Fruit fly (Drosophila melanogaster) whole organism, wandering third instar larva: ENCODE data around the gene CG6527.

Source experiments
- CG32264 ChIP-seq: fragments of 200-800 bp; sonication (Bioruptor generic); optimal IDR thresholded peaks from 2 replicates; lab custom pipeline; 2016; ENCODE audit warnings: missing biosample characterization, missing genetic modification characterization
- Dfd ChIP-seq: fragments of >200 bp; optimal IDR thresholded peaks from 2 replicates; lab custom pipeline; 2017; ENCODE audit warnings: missing biosample characterization, missing genetic modification characterization
- Dif ChIP-seq: fragments of 200-275, 200-300 bp; sonication (Bioruptor generic); optimal IDR thresholded peaks from 2 replicates; lab custom pipeline; 2018; ENCODE audit warnings: missing biosample characterization, missing genetic modification characterization; ENCODE audit not compliant: partially characterized antibody
- GATAd ChIP-seq: sonication (Bioruptor generic); optimal IDR thresholded peaks from 2 replicates; lab custom pipeline; 2016; ENCODE audit warnings: missing biosample characterization, missing genetic modification characterization
- Hr78 ChIP-seq: fragments of >200 bp; optimal IDR thresholded peaks from 2 replicates; lab custom pipeline; 2017; ENCODE audit warnings: missing biosample characterization, missing genetic modification characterization
- Hr83 ChIP-seq: fragments of 200-300 bp; sonication (Bioruptor generic); optimal IDR thresholded peaks from 2 replicates; lab custom pipeline; 2016; ENCODE audit warnings: missing biosample characterization, mild to moderate bottlenecking, missing genetic modification characterization, moderate library complexity; ENCODE audit not compliant: poor library complexity, severe bottlenecking
- Jra ChIP-seq: sonication (Bioruptor generic); optimal IDR thresholded peaks from 2 replicates; lab custom pipeline; 2016; ENCODE audit warnings: missing biosample characterization, missing genetic modification characterization
- Mio ChIP-seq: sonication (Bioruptor generic); optimal IDR thresholded peaks from 2 replicates; lab custom pipeline; 2016; ENCODE audit warnings: missing biosample characterization, missing genetic modification characterization
- N ChIP-seq: fragments of >200 bp; optimal IDR thresholded peaks from 2 replicates; lab custom pipeline; 2018; ENCODE audit warnings: missing biosample characterization, missing external identifiers, missing genetic modification characterization
- OdsH ChIP-seq: fragments of 200-800 bp; sonication (Bioruptor generic); optimal IDR thresholded peaks from 2 replicates; lab custom pipeline; 2016; ENCODE audit warnings: missing biosample characterization, mild to moderate bottlenecking, missing genetic modification characterization
- Rel ChIP-seq, 2 experiments: fragments of 200-800 bp; sonication (Bioruptor generic) in 1 of 2; optimal IDR thresholded peaks; 2 replicates in 1 of 2; 3 replicates in 1 of 2; lab custom pipeline; 2016 to 2019; ENCODE audit warnings: mild to moderate bottlenecking in 2 of 2, missing biosample characterization in 2 of 2, missing genetic modification characterization in 2 of 2, moderate library complexity in 1 of 2
- Sp1 ChIP-seq: fragments of 200-800 bp; sonication (Bioruptor generic); optimal IDR thresholded peaks from 3 replicates; lab custom pipeline; 2019; ENCODE audit warnings: missing biosample characterization, mild to moderate bottlenecking, missing genetic modification characterization, moderate library complexity
- Vsx2 ChIP-seq: fragments of 200-300, 225-300 bp; sonication (Bioruptor generic); optimal IDR thresholded peaks from 2 replicates; lab custom pipeline; 2018; ENCODE audit warnings: missing biosample characterization, missing genetic modification characterization; ENCODE audit not compliant: partially characterized antibody
- brk ChIP-seq: fragments of 200-800 bp; sonication (Bioruptor generic); optimal IDR thresholded peaks from 2 replicates; lab custom pipeline; 2016; ENCODE audit warnings: missing biosample characterization, mild to moderate bottlenecking, missing genetic modification characterization
- dl ChIP-seq, 2 experiments: fragments of 175-275, 200-275 bp in 1 of 2; fragments of 200-275 bp in 1 of 2; sonication (Bioruptor generic); optimal IDR thresholded peaks; lab custom pipeline; 2018; ENCODE audit warnings: mild to moderate bottlenecking in 2 of 2, missing biosample characterization in 2 of 2, missing genetic modification characterization in 2 of 2, moderate library complexity in 2 of 2; ENCODE audit not compliant: partially characterized antibody in 2 of 2, insufficient read depth in 1 of 2
- dsf ChIP-seq: sonication (Bioruptor generic); optimal IDR thresholded peaks from 2 replicates; lab custom pipeline; 2016; ENCODE audit warnings: missing biosample characterization, missing genetic modification characterization, borderline replicate concordance
- ey ChIP-seq: fragments of 200-800 bp; sonication (Bioruptor generic); optimal IDR thresholded peaks from 2 replicates; lab custom pipeline; 2016; ENCODE audit warnings: missing biosample characterization, missing genetic modification characterization
- foxo ChIP-seq, 2 experiments: fragments of 200-800 bp; sonication (Bioruptor generic); optimal IDR thresholded peaks; 2 replicates in 1 of 2; 3 replicates in 1 of 2; lab custom pipeline; 2016 to 2017; ENCODE audit warnings: missing biosample characterization in 2 of 2, missing genetic modification characterization in 2 of 2
- fru ChIP-seq: fragments of 200-800 bp; sonication (Bioruptor generic); optimal IDR thresholded peaks from 3 replicates; lab custom pipeline; 2016; ENCODE audit warnings: missing biosample characterization, mild to moderate bottlenecking, missing genetic modification characterization
- h ChIP-seq: fragments of 200-800 bp; sonication (Bioruptor generic); optimal IDR thresholded peaks from 3 replicates; lab custom pipeline; 2016; ENCODE audit warnings: missing biosample characterization, mild to moderate bottlenecking, missing genetic modification characterization
- jim ChIP-seq: fragments of 175-275, 200-325 bp; sonication (Bioruptor generic); optimal IDR thresholded peaks from 2 replicates; lab custom pipeline; 2016; ENCODE audit warnings: missing biosample characterization, mild to moderate bottlenecking, missing genetic modification characterization
- pan ChIP-seq: fragments of >200 bp; optimal IDR thresholded peaks from 2 replicates; lab custom pipeline; 2017
- psq ChIP-seq: fragments of 200-800 bp; sonication (Bioruptor generic); optimal IDR thresholded peaks from 3 replicates; lab custom pipeline; 2017; ENCODE audit warnings: missing biosample characterization, mild to moderate bottlenecking, missing genetic modification characterization, moderate library complexity
- rgr ChIP-seq: fragments of 200-800 bp; sonication (Bioruptor generic); optimal IDR thresholded peaks from 3 replicates; lab custom pipeline; 2016; ENCODE audit warnings: missing biosample characterization, mild to moderate bottlenecking, missing genetic modification characterization
- sv ChIP-seq: fragments of 200-800 bp; sonication (Bioruptor generic); optimal IDR thresholded peaks from 3 replicates; lab custom pipeline; 2016; ENCODE audit warnings: missing biosample characterization, missing genetic modification characterization
- tai ChIP-seq: sonication (Bioruptor generic); optimal IDR thresholded peaks from 2 replicates; lab custom pipeline; 2016; ENCODE audit warnings: missing biosample characterization, missing genetic modification characterization
- woc ChIP-seq: sonication (Bioruptor generic); optimal IDR thresholded peaks from 2 replicates; lab custom pipeline; 2016; ENCODE audit warnings: missing biosample characterization, mild to moderate bottlenecking, missing genetic modification characterization

Gene CG6527

dm6 chr3L:10525168-10525567, 33.7 kb downstream of the CG6527 start:
- TF ChIP-seq sv (GFP tag; lab: Kevin White, UChicago): no peak
- TF ChIP-seq pan (lab: Kevin White, UChicago): no peak
- no peak for TF ChIP-seq CG32264

dm6 chr3L:10522391-10523214, 36.3 kb downstream of the CG6527 start:
- TF ChIP-seq woc (GFP tag; lab: Kevin White, UChicago) (no peak), Rel (GFP tag; optimal IDR thresholded peaks at IDR 0.05; lab: Kevin White, UChicago) (no peak), Rel (tag; optimal IDR thresholded peaks at IDR 0.05; lab: Kevin White, UChicago) (no peak), Vsx2 (no peak), psq (GFP tag; lab: Kevin White, UChicago) (no peak), Sp1 (GFP tag; lab: Kevin White, UChicago) (no peak), Hr83 (GFP tag; lab: Kevin White, UChicago) (no peak), Dif (GFP tag; lab: Kevin White, UChicago) (no peak), OdsH (GFP tag; lab: Kevin White, UChicago) (no peak), N (GFP tag; lab: Kevin White, UChicago) (no peak), Jra (GFP tag; lab: Kevin White, UChicago) (no peak), foxo (GFP tag; optimal IDR thresholded peaks at IDR 0.05; lab: Kevin White, UChicago) (no peak), sv (GFP tag; lab: Kevin White, UChicago) (no peak), CG32264 (no peak)

- TF ChIP-seq tai (no peak), h (GFP tag; lab: Kevin White, UChicago) (peak; percentile 31), brk (GFP tag; lab: Kevin White, UChicago) (no peak), rgr (GFP tag; lab: Kevin White, UChicago) (no peak), psq (GFP tag; lab: Kevin White, UChicago) (peak; percentile 19)
These were observed 37.3 kb downstream of the CG6527 start for dm6 chr3L:10521624-10522023.

- no peak for TF ChIP-seq Vsx2
- peak; percentile 0 for TF ChIP-seq rgr (GFP tag; lab: Kevin White, UChicago)
- no peak for TF ChIP-seq ey (GFP tag; lab: Kevin White, UChicago)
- no peak for TF ChIP-seq GATAd
- no peak for TF ChIP-seq fru
- no peak for TF ChIP-seq psq (GFP tag; lab: Kevin White, UChicago)
- no peak for TF ChIP-seq jim (GFP tag; lab: Kevin White, UChicago)
- TF ChIP-seq sv (GFP tag; lab: Kevin White, UChicago): peak; percentile 3
- TF ChIP-seq h (GFP tag; lab: Kevin White, UChicago): no peak
- TF ChIP-seq dsf: no peak
- TF ChIP-seq Mio (GFP tag; lab: Kevin White, UChicago): no peak
- TF ChIP-seq N (GFP tag; lab: Kevin White, UChicago): no peak
- TF ChIP-seq Hr78: no peak
- TF ChIP-seq Dfd (GFP tag; lab: Kevin White, UChicago): no peak
- peak in 1 of 2 experiments; percentile 23 for TF ChIP-seq foxo (GFP tag; optimal IDR thresholded peaks at IDR 0.05; lab: Kevin White, UChicago)
- no peak for TF ChIP-seq Jra (GFP tag; lab: Kevin White, UChicago)
- TF ChIP-seq Hr83 (GFP tag; lab: Kevin White, UChicago): peak; percentile 42
- TF ChIP-seq CG32264: no peak
These were observed 39.9 kb downstream of the CG6527 start for dm6 chr3L:10518945-10519344.

dm6 chr3L:10517451-10518385, 41.2 kb downstream of the CG6527 start:
- TF ChIP-seq sv (GFP tag; lab: Kevin White, UChicago) (no peak), GATAd (no peak), rgr (GFP tag; lab: Kevin White, UChicago) (no peak), psq (GFP tag; lab: Kevin White, UChicago) (peak; percentile 93), foxo (GFP tag; optimal IDR thresholded peaks at IDR 0.05; lab: Kevin White, UChicago) (peak in 1 of 2 experiments; percentile 13), tai (no peak), brk (GFP tag; lab: Kevin White, UChicago) (no peak), Hr78 (no peak), dl (GFP tag; optimal IDR thresholded peaks at IDR 0.05; lab: Kevin White, UChicago; ENCODE audit: insufficient read depth in 1 of 2, partially characterized antibody in 2 of 2) (no peak)
- TF ChIP-seq, all 38 proteins: peak for 2
